Fruit fly (Drosophila melanogaster) whole organism, prepupa: ENCODE measurements around the gene CG17300.

Experiments
- Blimp-1 ChIP-seq: fragments of 200-800 bp; sonication (Bioruptor generic); optimal IDR thresholded peaks from 3 replicates; lab custom pipeline; 2017; ENCODE audit warnings: missing biosample characterization, missing genetic modification characterization, mild to moderate bottlenecking, moderate library complexity, missing genetic modification reagents
- CG11294 ChIP-seq: fragments of 200-800 bp; sonication (Bioruptor generic); IDR thresholded peaks from 2 replicates; pipeline ENCODE4 v1.3.6; 2022; ENCODE audit warnings: missing biosample characterization, missing genetic modification characterization
- CG11902 ChIP-seq: fragments of 200-800 bp; sonication (Bioruptor generic); optimal IDR thresholded peaks from 3 replicates; lab custom pipeline; 2016; ENCODE audit warnings: missing biosample characterization, missing genetic modification characterization
- CG15336 ChIP-seq: fragments of 200-800 bp; sonication (Bioruptor generic); IDR thresholded peaks from 2 replicates; pipeline ENCODE4 v1.3.6; 2022; ENCODE audit warnings: missing biosample characterization, missing genetic modification characterization
- CG1621 ChIP-seq: fragments of 200-800 bp; sonication (Bioruptor generic); optimal IDR thresholded peaks from 3 replicates; lab custom pipeline; 2018; ENCODE audit warnings: missing biosample characterization, mild to moderate bottlenecking, missing genetic modification characterization
- CG16779 ChIP-seq: fragments of 200-800 bp; sonication (Bioruptor generic); optimal IDR thresholded peaks from 3 replicates; lab custom pipeline; 2017; ENCODE audit warnings: missing biosample characterization, mild to moderate bottlenecking, missing genetic modification characterization
- CG3032 ChIP-seq: fragments of 200-800 bp; optimal IDR thresholded peaks from 2 replicates; lab custom pipeline; 2019; ENCODE audit warnings: missing biosample characterization, mild to moderate bottlenecking, missing genetic modification characterization, moderate library complexity
- CG31627 ChIP-seq: fragments of 200-800 bp; sonication (Bioruptor generic); optimal IDR thresholded peaks from 3 replicates; lab custom pipeline; 2016; ENCODE audit warnings: missing biosample characterization, missing genetic modification characterization
- CG32006 ChIP-seq: fragments of 200-800 bp; sonication (Bioruptor generic); optimal IDR thresholded peaks from 3 replicates; lab custom pipeline; 2017; ENCODE audit warnings: missing biosample characterization, mild to moderate bottlenecking, missing genetic modification characterization
- CG34406 ChIP-seq: fragments of 200-800 bp; sonication (Bioruptor generic); optimal IDR thresholded peaks from 3 replicates; lab custom pipeline; 2016; ENCODE audit warnings: missing biosample characterization, missing genetic modification characterization
- CG3919 ChIP-seq: fragments of 200-800 bp; sonication (Bioruptor generic); optimal IDR thresholded peaks from 3 replicates; lab custom pipeline; 2016; ENCODE audit warnings: missing biosample characterization, missing genetic modification characterization
- CG6163 ChIP-seq: fragments of 200-800 bp; sonication (Bioruptor generic); IDR thresholded peaks from 3 replicates; pipeline ENCODE4 v1.3.6; 2022; ENCODE audit warnings: missing biosample characterization, missing genetic modification characterization
- CG6276 ChIP-seq: fragments of 200-800 bp; sonication (Bioruptor generic); optimal IDR thresholded peaks from 2 replicates; lab custom pipeline; 2017; ENCODE audit warnings: missing biosample characterization, mild to moderate bottlenecking, missing genetic modification characterization
- CG6808 ChIP-seq: fragments of 200-800 bp; sonication (Bioruptor generic); optimal IDR thresholded peaks from 3 replicates; lab custom pipeline; 2017; ENCODE audit warnings: missing biosample characterization, missing genetic modification characterization, mild to moderate bottlenecking, moderate library complexity, missing genetic modification reagents
- CG7368 ChIP-seq: fragments of 200-800 bp; sonication (Bioruptor generic); optimal IDR thresholded peaks from 3 replicates; lab custom pipeline; 2016; ENCODE audit warnings: missing biosample characterization, missing genetic modification characterization
- CG8119 ChIP-seq: fragments of 200-800 bp; sonication (Bioruptor generic); IDR thresholded peaks from 3 replicates; pipeline ENCODE4 v1.3.6; 2022; ENCODE audit warnings: missing biosample characterization, missing genetic modification characterization
- CG8632 ChIP-seq: fragments of 200-800 bp; sonication (Bioruptor generic); optimal IDR thresholded peaks from 3 replicates; lab custom pipeline; 2016; ENCODE audit warnings: missing biosample characterization, missing genetic modification characterization
- CG9139 ChIP-seq: fragments of 200-800 bp; sonication (Bioruptor generic); optimal IDR thresholded peaks from 3 replicates; lab custom pipeline; 2017; ENCODE audit warnings: missing biosample characterization, mild to moderate bottlenecking, missing genetic modification characterization
- Eip75B ChIP-seq: fragments of 200-800 bp; sonication (Bioruptor generic); optimal IDR thresholded peaks from 3 replicates; lab custom pipeline; 2016; ENCODE audit warnings: missing biosample characterization, missing genetic modification characterization
- Eip78C ChIP-seq: fragments of 200-800 bp; sonication (Bioruptor generic); peaks from one replicate; lab custom pipeline; 2016; ENCODE audit warnings: missing biosample characterization, missing genetic modification characterization
- Ets21C ChIP-seq: fragments of 200-800 bp; sonication (Bioruptor generic); optimal IDR thresholded peaks from 3 replicates; lab custom pipeline; 2016; ENCODE audit warnings: missing biosample characterization, missing genetic modification characterization
- Gug ChIP-seq: fragments of 200-800 bp; sonication (Bioruptor generic); IDR thresholded peaks from 2 replicates; pipeline ENCODE4 v1.3.6; 2022; ENCODE audit warnings: missing biosample characterization, missing genetic modification characterization
- Hr39 ChIP-seq: fragments of 200-800 bp; sonication (Bioruptor generic); optimal IDR thresholded peaks from 2 replicates; lab custom pipeline; 2016; ENCODE audit warnings: missing biosample characterization, missing genetic modification characterization
- Hr4 ChIP-seq: fragments of 200-800 bp; sonication (Bioruptor generic); optimal IDR thresholded peaks from 3 replicates; lab custom pipeline; 2016; ENCODE audit warnings: missing biosample characterization, missing genetic modification characterization
- OdsH ChIP-seq: fragments of 200-800 bp; sonication (Bioruptor generic); optimal IDR thresholded peaks from 3 replicates; lab custom pipeline; 2016; ENCODE audit warnings: missing biosample characterization, missing genetic modification characterization
- Smox ChIP-seq: fragments of 200-800 bp; sonication (Bioruptor generic); optimal IDR thresholded peaks from 3 replicates; lab custom pipeline; 2016; ENCODE audit warnings: missing biosample characterization, missing genetic modification characterization
- Sox102F ChIP-seq: fragments of 200-800 bp; sonication (Bioruptor generic); optimal IDR thresholded peaks from 2 replicates; lab custom pipeline; 2016; ENCODE audit warnings: missing biosample characterization, mild to moderate bottlenecking, missing genetic modification characterization
- Sox14 ChIP-seq: fragments of 200-800 bp; sonication (Bioruptor generic); optimal IDR thresholded peaks from 3 replicates; lab custom pipeline; 2016; ENCODE audit warnings: missing biosample characterization, missing genetic modification characterization
- achi ChIP-seq: fragments of 200-800 bp; sonication (Bioruptor generic); optimal IDR thresholded peaks from 3 replicates; lab custom pipeline; 2016; ENCODE audit warnings: missing biosample characterization, missing genetic modification characterization
- acj6 ChIP-seq: fragments of 200-800 bp; sonication (Bioruptor generic); optimal IDR thresholded peaks from 3 replicates; lab custom pipeline; 2016; ENCODE audit warnings: missing biosample characterization, missing genetic modification characterization
- cyc ChIP-seq: fragments of 200-800 bp; sonication (Bioruptor generic); optimal IDR thresholded peaks from 3 replicates; lab custom pipeline; 2016; ENCODE audit warnings: missing biosample characterization, missing genetic modification characterization
- dac ChIP-seq: fragments of 200-800 bp; sonication (Bioruptor generic); optimal IDR thresholded peaks from 2 replicates; lab custom pipeline; 2017; ENCODE audit warnings: missing biosample characterization, mild to moderate bottlenecking, missing genetic modification characterization
- dsx ChIP-seq: fragments of 200-800 bp; optimal IDR thresholded peaks from 3 replicates; lab custom pipeline; 2019; ENCODE audit warnings: missing biosample characterization, mild to moderate bottlenecking, missing genetic modification characterization, moderate library complexity; ENCODE audit not compliant: poor library complexity, severe bottlenecking
- eg ChIP-seq: fragments of 200-800 bp; sonication (Bioruptor generic); IDR thresholded peaks from 3 replicates; pipeline ENCODE4 v1.3.6; 2022; ENCODE audit warnings: missing biosample characterization, missing genetic modification characterization
- esn ChIP-seq: fragments of 200-800 bp; sonication (Bioruptor generic); optimal IDR thresholded peaks from 2 replicates; lab custom pipeline; 2016; ENCODE audit warnings: missing biosample characterization, mild to moderate bottlenecking, missing genetic modification characterization, moderate library complexity
- fd59A ChIP-seq: fragments of 200-800 bp; sonication (Bioruptor generic); optimal IDR thresholded peaks from 2 replicates; lab custom pipeline; 2017; ENCODE audit warnings: missing biosample characterization, mild to moderate bottlenecking, missing genetic modification characterization, missing genetic modification reagents
- fd85E ChIP-seq: fragments of 200-800 bp; sonication (Bioruptor generic); optimal IDR thresholded peaks from 3 replicates; lab custom pipeline; 2016; ENCODE audit warnings: missing biosample characterization, missing genetic modification characterization
- fkh ChIP-seq: fragments of 200-800 bp; sonication (Bioruptor generic); optimal IDR thresholded peaks from 3 replicates; lab custom pipeline; 2017; ENCODE audit warnings: missing biosample characterization, mild to moderate bottlenecking, missing genetic modification characterization, moderate library complexity
- lz ChIP-seq: fragments of 200-800 bp; sonication (Bioruptor generic); optimal IDR thresholded peaks from 3 replicates; lab custom pipeline; 2016; ENCODE audit warnings: missing biosample characterization, missing genetic modification characterization
- net ChIP-seq: fragments of 200-800 bp; sonication (Bioruptor generic); optimal IDR thresholded peaks from 3 replicates; lab custom pipeline; 2016; ENCODE audit warnings: missing biosample characterization, missing genetic modification characterization
- salr ChIP-seq, 2 experiments: fragments of 200-800 bp; sonication (Bioruptor generic); optimal IDR thresholded peaks; 3 replicates each; lab custom pipeline; 2016 to 2018; ENCODE audit warnings: missing biosample characterization in 2 of 2, missing genetic modification characterization in 2 of 2, mild to moderate bottlenecking in 1 of 2
- spab ChIP-seq: fragments of 200-800 bp; sonication (Bioruptor generic); optimal IDR thresholded peaks from 2 replicates; lab custom pipeline; 2017; ENCODE audit warnings: missing biosample characterization, mild to moderate bottlenecking, missing genetic modification characterization, missing genetic modification reagents
- ss ChIP-seq, 2 experiments: fragments of 200-800 bp; sonication (Bioruptor generic); optimal IDR thresholded peaks; 2 replicates in 1 of 2; 3 replicates in 1 of 2; lab custom pipeline; 2017 to 2018; ENCODE audit warnings: mild to moderate bottlenecking in 2 of 2, missing biosample characterization in 2 of 2, missing genetic modification characterization in 2 of 2, moderate library complexity in 1 of 2
- svp ChIP-seq: fragments of 200-800 bp; sonication (Bioruptor generic); peaks from one replicate; lab custom pipeline; 2016; ENCODE audit warnings: missing biosample characterization, missing genetic modification characterization
- topi ChIP-seq: fragments of 200-800 bp; sonication (Bioruptor generic); optimal IDR thresholded peaks from 3 replicates; lab custom pipeline; 2016; ENCODE audit warnings: missing biosample characterization, missing genetic modification characterization
- vri ChIP-seq: fragments of 200-800 bp; sonication (Bioruptor generic); optimal IDR thresholded peaks from 3 replicates; lab custom pipeline; 2016; ENCODE audit warnings: missing biosample characterization, mild to moderate bottlenecking, missing genetic modification characterization

The CG17300 gene

dm6 chr3L:13109362-13109761 lies 22.3 kb upstream of the CG17300 start (continued):
- TF ChIP-seq dsx (GFP tag; lab: Kevin White, UChicago) (peak; percentile 67), OdsH (GFP tag; lab: Kevin White, UChicago) (peak; percentile 59), CG1621 (tag; lab: Kevin White, UChicago) (peak; percentile 10), Sox14 (GFP tag; lab: Kevin White, UChicago) (peak; percentile 18), CG7368 (GFP tag; lab: Kevin White, UChicago) (no peak), Ets21C (GFP tag; lab: Kevin White, UChicago) (no peak), fkh (no peak), Gug (peak; percentile 48; the same call in 1 of the 2 replicates), eg (GFP tag; lab: Robert Waterston, UW) (0 out of 3 replicates have a peak, but pooled peaks have one; percentile 34), Hr39 (no peak), salr (GFP tag; optimal IDR thresholded peaks at IDR 0.05; lab: Kevin White, UChicago) (peak in 1 of 2 experiments; percentile 76), CG11902 (no peak), CG9139 (GFP tag; lab: Kevin White, UChicago) (peak; percentile 47), CG8632 (peak; percentile 28), fd59A (GFP tag; lab: Kevin White, UChicago) (peak; percentile 44), net (peak; percentile 43), ss (GFP tag; optimal IDR thresholded peaks at IDR 0.05; lab: Kevin White, UChicago) (peak; percentile 60 to 93), CG15336 (peak; percentile 64), dac (GFP tag; lab: Kevin White, UChicago) (no peak), vri (GFP tag; lab: Kevin White, UChicago) (no peak), Eip78C (peak; percentile 88)

dm6 chr3L:13108354-13108882 lies 21.3 kb upstream of the CG17300 start:
- no peak for TF ChIP-seq ss (GFP tag; optimal IDR thresholded peaks at IDR 0.05; lab: Kevin White, UChicago)
- TF ChIP-seq esn: no peak
- no peak for TF ChIP-seq Ets21C (GFP tag; lab: Kevin White, UChicago)
- TF ChIP-seq achi (GFP tag; lab: Kevin White, UChicago): no peak
- TF ChIP-seq CG16779: no peak
- no peak for TF ChIP-seq topi (GFP tag; lab: Kevin White, UChicago)

DNA sequence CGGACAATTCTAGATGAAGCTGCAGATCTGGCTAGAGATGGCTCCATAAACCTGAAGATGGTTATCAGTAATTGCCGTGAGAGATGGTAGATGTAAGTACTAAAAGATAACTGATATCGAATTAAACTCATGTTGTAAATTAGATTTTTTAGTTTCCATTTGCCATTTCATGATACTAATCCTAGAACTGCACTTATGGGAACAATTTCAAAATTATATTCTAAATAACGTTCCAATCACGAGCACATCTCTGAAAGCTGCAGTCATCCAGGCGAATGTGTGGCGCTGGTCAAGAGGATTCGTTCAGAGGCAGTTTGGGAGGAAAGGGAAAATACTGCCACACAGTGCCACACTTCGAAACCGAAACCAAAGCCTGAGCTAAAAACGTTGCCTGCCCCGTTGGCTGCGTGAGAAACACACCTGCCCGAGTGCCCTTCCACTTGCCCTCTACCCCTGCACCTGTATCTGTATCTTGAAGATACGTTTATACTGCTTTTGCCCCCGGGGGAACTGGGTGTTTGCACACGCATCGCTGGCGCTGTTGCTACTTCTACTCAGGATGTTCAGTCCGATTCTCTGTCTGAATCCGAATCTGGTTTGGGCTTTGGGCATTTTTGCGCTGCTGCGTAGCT lies 20.3 kb upstream of the CG17300 start:
- peak; percentile 43 for TF ChIP-seq Smox (GFP tag; lab: Kevin White, UChicago)
- peak; percentile 66 for TF ChIP-seq svp (GFP tag; lab: Kevin White, UChicago)
- TF ChIP-seq vri (GFP tag; lab: Kevin White, UChicago): peak; percentile 3
- TF ChIP-seq lz (GFP tag; lab: Kevin White, UChicago): peak; percentile 50
- TF ChIP-seq CG3919 (GFP tag; lab: Kevin White, UChicago): peak; percentile 48
- TF ChIP-seq CG31627: peak; percentile 27
- peak; percentile 5 for TF ChIP-seq Sox102F (GFP tag; lab: Kevin White, UChicago)
- TF ChIP-seq CG6808: peak; percentile 74
- no peak for TF ChIP-seq CG11294 (GFP tag; lab: Robert Waterston, UW)
- peak; percentile 79 for TF ChIP-seq Eip75B (GFP tag; lab: Kevin White, UChicago)
- peak; percentile 34 for TF ChIP-seq CG7368 (GFP tag; lab: Kevin White, UChicago)
- no peak for TF ChIP-seq CG8119 (GFP tag; lab: Robert Waterston, UW)
- TF ChIP-seq Blimp-1: peak; percentile 47
- TF ChIP-seq cyc (GFP tag; lab: Kevin White, UChicago): peak; percentile 39
- TF ChIP-seq achi (GFP tag; lab: Kevin White, UChicago): peak; percentile 52
- peak; percentile 77 for TF ChIP-seq spab (GFP tag; lab: Kevin White, UChicago)
- no peak for TF ChIP-seq Hr4 (GFP tag; lab: Kevin White, UChicago)
- peak; percentile 22 for TF ChIP-seq Hr39
- no peak for TF ChIP-seq dac (GFP tag; lab: Kevin White, UChicago)
- TF ChIP-seq CG3032 (tag; lab: Kevin White, UChicago): peak; percentile 84
- TF ChIP-seq CG9139 (GFP tag; lab: Kevin White, UChicago): peak; percentile 36
- no peak for TF ChIP-seq CG32006 (GFP tag; lab: Kevin White, UChicago)
- no peak for TF ChIP-seq fd85E (GFP tag; lab: Kevin White, UChicago)
- TF ChIP-seq CG6163: no peak
- TF ChIP-seq CG16779: peak; percentile 15
- TF ChIP-seq CG15336: no peak
- TF ChIP-seq Eip78C: peak; percentile 94
- peak; percentile 52 for TF ChIP-seq acj6 (GFP tag; lab: Kevin White, UChicago)
- TF ChIP-seq CG34406 (GFP tag; lab: Kevin White, UChicago): peak; percentile 30
- peak; percentile 26 for TF ChIP-seq Ets21C (GFP tag; lab: Kevin White, UChicago)
- no peak for TF ChIP-seq CG6276 (GFP tag; lab: Kevin White, UChicago)
